Worm (Caenorhabditis elegans) whole organism, L4/young adult: ENCODE results near the gene B0546.4.

Experiments
- W03F9.2 ChIP-seq: fragments of 150-350 bp; optimal IDR thresholded peaks from 2 replicates; lab custom pipeline; 2014; ENCODE audit warnings: missing biosample characterization, missing genetic modification characterization
- dao-5 ChIP-seq: sonication (generic microtip); optimal IDR thresholded peaks from 2 replicates; lab custom pipeline; 2016; ENCODE audit warnings: missing genotype, missing genetic modification characterization, moderate library complexity, missing compliant biosample characterization
- him-1 ChIP-seq: sonication (generic microtip); optimal IDR thresholded peaks from 2 replicates; lab custom pipeline; 2016; ENCODE audit warnings: missing genotype, missing genetic modification reagents, missing genetic modification characterization, missing compliant biosample characterization

- no peak for TF ChIP-seq him-1
- TF ChIP-seq dao-5 (tag; lab: Kevin White, UChicago): no peak
- no peak for TF ChIP-seq W03F9.2 (tag; lab: Kevin White, UChicago)
Observed at ce11 chrIV:3337275-3337674, 46.7 kb downstream of the B0546.4 start.
